Worm (Caenorhabditis elegans): ENCODE measurements around the gene F45E1.4.

DNA sequence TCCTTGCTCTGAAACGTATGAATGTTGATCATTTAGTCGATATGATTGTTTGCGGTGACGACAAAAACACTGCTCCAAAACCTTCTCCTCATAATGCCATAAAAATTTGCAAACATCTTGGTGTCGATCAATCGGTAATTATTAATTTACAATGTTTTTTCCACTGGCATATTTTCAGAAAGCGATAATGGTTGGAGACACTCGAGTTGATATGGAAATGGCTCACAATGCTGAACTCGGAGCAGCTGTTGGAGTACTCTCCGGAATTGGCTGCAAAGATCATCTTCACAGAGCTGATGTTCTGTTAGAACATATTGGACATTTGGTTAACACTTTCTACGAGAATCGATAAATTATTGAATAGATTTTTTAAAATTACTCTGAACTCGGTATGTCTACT is 2.7 kb downstream of the F45E1.4 start:
- TF ChIP-seq unc-42 (tag; optimal IDR thresholded peaks at IDR 0.05) (no peak), dmd-4 (tag; optimal IDR thresholded peaks at IDR 0.05; ENCODE audit: borderline replicate concordance) (no peak), nfya-1 (tag; optimal IDR thresholded peaks at IDR 0.05) (no peak), ceh-45 (GFP tag; IDR thresholded peaks at IDR 0.05) (no peak), gmeb-2 (tag; optimal IDR thresholded peaks at IDR 0.05) (no peak), F13H6.1 (tag; optimal IDR thresholded peaks at IDR 0.05) (no peak), ref-2 (tag; optimal IDR thresholded peaks at IDR 0.05) (no peak), ama-1 (optimal IDR thresholded peaks at IDR 0.05) (no peak), ttx-3 (tag; optimal IDR thresholded peaks at IDR 0.05) (no peak), pqm-1 (tag; optimal IDR thresholded peaks at IDR 0.05) (no peak)

Data from whole organism, late embryonic.